Fruit fly (Drosophila melanogaster): ENCODE results near the gene CG31323.
A peak's percentile ranks its signal among the peaks of the same experiment; 100 is the strongest.

Gene CG31323

dm6 chr3R:26185201-26185688, 14.6 kb downstream of the CG31323 start, which contains the start of gene CG31086 (continued):
- TF ChIP-seq Trl (optimal IDR thresholded peaks at IDR 0.05) (no peak), Trl (GFP tag; optimal IDR thresholded peaks at IDR 0.05) (no peak), CG34376 (GFP tag; optimal IDR thresholded peaks at IDR 0.05) (peak; percentile 83), salm (tag; optimal IDR thresholded peaks at IDR 0.05) (peak; percentile 18), Hey (tag; optimal IDR thresholded peaks at IDR 0.05) (peak; percentile 1), GATAe (GFP tag; conservative IDR thresholded peaks at IDR 0.05) (peak; percentile 51), CG2678 (tag; optimal IDR thresholded peaks at IDR 0.05) (peak; percentile 64), sob (GFP tag; IDR thresholded peaks at IDR 0.05) (0 out of 2 replicates have a peak, but pooled peaks have one; percentile 10), cwo (GFP tag; optimal IDR thresholded peaks at IDR 0.05) (peak; percentile 3), CG10543 (GFP tag; optimal IDR thresholded peaks at IDR 0.05) (peak; percentile 49), sug (tag; optimal IDR thresholded peaks at IDR 0.05) (peak; percentile 77), grn (GFP tag; optimal IDR thresholded peaks at IDR 0.05) (peak; percentile 84), CG3281 (GFP tag; optimal IDR thresholded peaks at IDR 0.05) (peak; percentile 33), mirr (GFP tag; optimal IDR thresholded peaks at IDR 0.05) (peak; percentile 65), BtbVII (GFP tag; optimal IDR thresholded peaks at IDR 0.05) (peak; percentile 68)

dm6 chr3R:26188708-26189107, 18.1 kb downstream of the CG31323 start, which contains the start of gene CG6073:
Gene CG6073 (minus strand): TSS chr3R:26188807.
- TF ChIP-seq sd (tag; optimal IDR thresholded peaks at IDR 0.05) (no peak), Bdp1 (GFP tag; optimal IDR thresholded peaks at IDR 0.05) (peak; percentile 8), CG11456 (GFP tag; IDR thresholded peaks at IDR 0.05) (peak; percentile 76), otp (GFP tag; IDR thresholded peaks at IDR 0.05) (0 out of 3 replicates have a peak, but pooled peaks have one; percentile 35), CG4424 (GFP tag; optimal IDR thresholded peaks at IDR 0.05) (peak; percentile 31), HLH4C (GFP tag; IDR thresholded peaks at IDR 0.05; ENCODE audit: partially characterized antibody) (no peak; the same call in 2 of the 3 replicates), CG11247 (GFP tag; IDR thresholded peaks at IDR 0.05) (no peak), Dip3 (GFP tag; optimal IDR thresholded peaks at IDR 0.05) (peak; percentile 36), CG8359 (GFP tag; optimal IDR thresholded peaks at IDR 0.05; ENCODE audit: borderline replicate concordance) (no peak), GATAe (GFP tag; conservative IDR thresholded peaks at IDR 0.05) (no peak), Hr78 (GFP tag; optimal IDR thresholded peaks at IDR 0.05) (no peak), CG42726 (GFP tag; IDR thresholded peaks at IDR 0.05; ENCODE audit: partially characterized antibody) (peak; percentile 60; the same call in 1 of the 2 replicates), CG2712 (tag; optimal IDR thresholded peaks at IDR 0.05) (peak; percentile 61), Ets97D (GFP tag; optimal IDR thresholded peaks at IDR 0.05) (peak; percentile 94), jing (GFP tag; optimal IDR thresholded peaks at IDR 0.05) (peak; percentile 1), CG15514 (GFP tag; optimal IDR thresholded peaks at IDR 0.05) (peak; percentile 87), HLH3B (GFP tag; IDR thresholded peaks at IDR 0.05) (no peak), CG3838 (GFP tag; optimal IDR thresholded peaks at IDR 0.05) (peak; percentile 24), CG12219 (GFP tag; optimal IDR thresholded peaks at IDR 0.05) (no peak), CG7987 (GFP tag; optimal IDR thresholded peaks at IDR 0.05) (peak; percentile 39), Doc2 (GFP tag; IDR thresholded peaks at IDR 0.05) (no peak), maf-S (GFP tag; optimal IDR thresholded peaks at IDR 0.05) (peak; percentile 40), CG2678 (tag; optimal IDR thresholded peaks at IDR 0.05) (peak; percentile 43), trh (GFP tag; optimal IDR thresholded peaks at IDR 0.05) (no peak), so (GFP tag; IDR thresholded peaks at IDR 0.05) (0 out of 3 replicates have a peak, but pooled peaks have one; percentile 36), CG12942 (GFP tag; optimal IDR thresholded peaks at IDR 0.05) (peak; percentile 35), NC2β (GFP tag; optimal IDR thresholded peaks at IDR 0.05) (peak; percentile 58), Poxn (GFP tag; IDR thresholded peaks at IDR 0.05) (no peak), Kr (GFP tag; optimal IDR thresholded peaks at IDR 0.05) (no peak), trem (tag; optimal IDR thresholded peaks at IDR 0.05) (no peak), CG3726 (GFP tag; IDR thresholded peaks at IDR 0.05) (no peak), CG17385 (GFP tag; optimal IDR thresholded peaks at IDR 0.05) (no peak), CG14441 (GFP tag; IDR thresholded peaks at IDR 0.05) (0 out of 2 replicates have a peak, but pooled peaks have one; percentile 40), CG11695 (GFP tag; IDR thresholded peaks at IDR 0.05) (no peak), nom (GFP tag; optimal IDR thresholded peaks at IDR 0.05) (no peak), Atf-2 (GFP tag; optimal IDR thresholded peaks at IDR 0.05) (no peak)
